Worm (Caenorhabditis elegans) whole organism, L4 larva: ENCODE measurements around the gene C30G7.4.

Experiments
- F37D6.2 ChIP-seq: sonication (generic microtip); optimal IDR thresholded peaks from 2 replicates; lab custom pipeline; 2016; ENCODE audit warnings: mild to moderate bottlenecking, missing genetic modification characterization, missing compliant biosample characterization
- R02D3.7 ChIP-seq: fragments of 150-350 bp; sonication (generic microtip); optimal IDR thresholded peaks from 3 replicates; lab custom pipeline; 2014; ENCODE audit warnings: missing biosample characterization, missing genetic modification characterization
- Y105C5A.15 ChIP-seq: fragments of 200-800 bp; sonication (Bioruptor generic); IDR thresholded peaks from 2 replicates; pipeline ENCODE4 v1.3.6; 2022; ENCODE audit warnings: missing genetic modification characterization, missing compliant biosample characterization
- Y48G9A.11 ChIP-seq: fragments of 200-800 bp; sonication (Bioruptor generic); IDR thresholded peaks from 2 replicates; pipeline ENCODE4 v1.3.6; 2022; ENCODE audit warnings: missing genetic modification reagents, missing genetic modification characterization, missing compliant biosample characterization
- Y75B8A.6 ChIP-seq: fragments of 200-800 bp; sonication (Bioruptor generic); IDR thresholded peaks from 2 replicates; pipeline ENCODE4 v1.3.6; 2022; ENCODE audit warnings: missing genetic modification reagents, missing genetic modification characterization, missing compliant biosample characterization
- ZK546.5 ChIP-seq, 2 experiments: sonication (generic microtip); optimal IDR thresholded peaks; 2 replicates each; lab custom pipeline; 2017; ENCODE audit warnings: missing biosample characterization in 2 of 2, missing genetic modification characterization in 2 of 2
- aha-1 ChIP-seq: fragments of 150-350 bp; peaks from one replicate; lab custom pipeline; 2014; ENCODE audit warnings: missing biosample characterization, missing genetic modification characterization
- ama-1 ChIP-seq: fragments of 150-350 bp; optimal IDR thresholded peaks from 2 replicates; lab custom pipeline; 2014; ENCODE audit warnings: inconsistent platforms, mixed read lengths
- ceh-20 ChIP-seq: fragments of 200-800 bp; sonication (Bioruptor generic); IDR thresholded peaks from 2 replicates; pipeline ENCODE4 v1.3.6; 2022; ENCODE audit warnings: missing genetic modification reagents, missing genetic modification characterization, missing compliant biosample characterization
- ceh-44 ChIP-seq: fragments of 200-800 bp; sonication (Bioruptor generic); IDR thresholded peaks from 2 replicates; pipeline ENCODE4 v1.3.6; 2022; ENCODE audit warnings: missing genetic modification reagents, missing genetic modification characterization, missing compliant biosample characterization
- ces-1 ChIP-seq: fragments of 150-350 bp; sonication (generic microtip); optimal IDR thresholded peaks from 4 replicates; lab custom pipeline; 2014; ENCODE audit warnings: missing biosample characterization, missing genetic modification reagents, missing genetic modification characterization
- daf-16 ChIP-seq, 3 experiments: sonication (generic microtip); optimal IDR thresholded peaks; 2 replicates each; lab custom pipeline; 2016 to 2017; ENCODE audit warnings: missing genetic modification characterization in 3 of 3, missing genetic modification reagents in 3 of 3, mild to moderate bottlenecking in 2 of 3, missing compliant biosample characterization in 2 of 3, missing biosample characterization in 1 of 3, moderate library complexity in 1 of 3
- dmd-8 ChIP-seq: fragments of 200-800 bp; sonication (Bioruptor generic); IDR thresholded peaks from 2 replicates; pipeline ENCODE4 v1.3.6; 2022; ENCODE audit warnings: missing genetic modification characterization, missing compliant biosample characterization
- dpl-1 ChIP-seq: fragments of 150-350 bp; optimal IDR thresholded peaks from 2 replicates; lab custom pipeline; 2014; ENCODE audit warnings: missing biosample characterization, missing genetic modification reagents, missing genetic modification characterization
- egl-43 ChIP-seq: fragments of 200-800 bp; sonication (Bioruptor generic); IDR thresholded peaks from 2 replicates; pipeline ENCODE4 v1.3.6; 2022; ENCODE audit warnings: missing genetic modification reagents, missing genetic modification characterization, missing compliant biosample characterization
- gei-8 ChIP-seq: fragments of 200-800 bp; sonication (Bioruptor generic); optimal IDR thresholded peaks from 2 replicates; lab custom pipeline; 2018; ENCODE audit warnings: mild to moderate bottlenecking, missing genetic modification characterization, missing compliant biosample characterization
- hlh-30 ChIP-seq: sonication (generic microtip); optimal IDR thresholded peaks from 2 replicates; lab custom pipeline; 2017; ENCODE audit warnings: antibody characterized with exemption, mild to moderate bottlenecking, missing genetic modification characterization, missing compliant biosample characterization; ENCODE audit not compliant: insufficient read depth
- lim-7 ChIP-seq: fragments of 200-800 bp; sonication (Bioruptor generic); IDR thresholded peaks from 2 replicates; pipeline ENCODE4 v1.3.6; 2022; ENCODE audit warnings: missing genetic modification characterization, missing compliant biosample characterization
- lin-39 ChIP-seq: fragments of 150-350 bp; optimal IDR thresholded peaks from 2 replicates; lab custom pipeline; 2014; ENCODE audit warnings: missing biosample characterization, missing genetic modification reagents, missing genetic modification characterization
- lir-3 ChIP-seq: sonication (generic microtip); optimal IDR thresholded peaks from 2 replicates; lab custom pipeline; 2016; ENCODE audit warnings: mild to moderate bottlenecking, missing genetic modification characterization, missing compliant biosample characterization
- madf-5 ChIP-seq, 2 experiments: fragments of 200-800 bp; sonication (Bioruptor generic); IDR thresholded peaks; 2 replicates each; pipeline ENCODE4 v1.3.6; 2022; ENCODE audit warnings: missing compliant biosample characterization in 2 of 2, missing genetic modification characterization in 2 of 2
- madf-9 ChIP-seq: fragments of 200-800 bp; sonication (Bioruptor generic); conservative IDR thresholded peaks from 2 replicates; pipeline ENCODE4 v1.3.6; 2022; ENCODE audit warnings: missing genetic modification reagents, missing genetic modification characterization, missing compliant biosample characterization
- mxl-3 ChIP-seq: fragments of 200-800 bp; sonication (Bioruptor generic); optimal IDR thresholded peaks from 2 replicates; lab custom pipeline; 2018; ENCODE audit warnings: mild to moderate bottlenecking, missing genetic modification characterization, missing compliant biosample characterization
- nhr-111 ChIP-seq: fragments of 200-800 bp; sonication (Bioruptor generic); optimal IDR thresholded peaks from 2 replicates; lab custom pipeline; 2018; ENCODE audit warnings: mild to moderate bottlenecking, missing genetic modification characterization, missing compliant biosample characterization
- nhr-76 ChIP-seq: fragments of 150-350 bp; optimal IDR thresholded peaks from 2 replicates; lab custom pipeline; 2014; ENCODE audit warnings: missing biosample characterization, missing genetic modification characterization
- php-3 ChIP-seq: fragments of 200-800 bp; sonication (Bioruptor generic); IDR thresholded peaks from 2 replicates; pipeline ENCODE4 v1.3.6; 2022; ENCODE audit warnings: missing genetic modification reagents, missing genetic modification characterization, missing compliant biosample characterization
- tag-97 ChIP-seq: fragments of 200-800 bp; sonication (Bioruptor generic); IDR thresholded peaks from 2 replicates; pipeline ENCODE4 v1.3.6; 2022; ENCODE audit warnings: missing genetic modification characterization, missing compliant biosample characterization
- unc-130 ChIP-seq: sonication (generic microtip); optimal IDR thresholded peaks from 2 replicates; lab custom pipeline; 2016; ENCODE audit warnings: missing genetic modification reagents, missing genetic modification characterization, missing compliant biosample characterization
- unc-62 ChIP-seq, 3 experiments: fragments of 150-350 bp in 1 of 3; sonication (generic microtip); optimal IDR thresholded peaks in 2 of 3; peaks in 1 of 3; 1 replicate in 1 of 3; 2 replicates in 2 of 3; lab custom pipeline; 2014 to 2017; ENCODE audit warnings: missing biosample characterization in 3 of 3, missing genetic modification characterization in 3 of 3, missing genetic modification reagents in 3 of 3, missing genotype in 1 of 3
- zfp-2 ChIP-seq: sonication (generic microtip); optimal IDR thresholded peaks from 2 replicates; lab custom pipeline; 2016; ENCODE audit warnings: mild to moderate bottlenecking, missing genetic modification characterization, missing compliant biosample characterization
- ztf-7 ChIP-seq: fragments of 150-350 bp; optimal IDR thresholded peaks from 2 replicates; lab custom pipeline; 2014; ENCODE audit warnings: missing biosample characterization, missing genetic modification characterization

C30G7.4 gene

DNA sequence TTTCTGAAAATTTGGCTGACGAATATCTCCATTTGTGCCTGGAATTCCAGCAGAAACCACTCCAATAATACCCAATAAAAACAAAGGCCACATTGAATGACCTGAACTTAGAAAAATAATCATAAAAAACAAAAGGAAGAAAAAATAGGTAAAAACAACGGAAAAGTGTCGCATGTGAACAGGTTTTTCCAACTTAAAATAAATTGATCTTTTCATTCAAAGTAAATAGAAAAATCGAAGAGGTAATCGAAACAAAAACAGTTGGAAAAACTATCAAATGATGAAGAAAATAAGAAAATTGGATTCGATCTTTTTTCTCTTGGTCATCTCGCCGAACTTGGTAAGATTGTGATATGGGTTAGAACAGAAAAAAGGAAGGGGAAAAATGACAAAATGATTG is 25.4 kb downstream of the C30G7.4 start, which contains the start of gene zmp-4:
Gene zmp-4, minus strand, starts transcription at position 101 of the 400 bp plus-strand sequence.
- TF ChIP-seq tag-97 (GFP tag; lab: Robert Waterston, UW) = no peak
- TF ChIP-seq, all 104 proteins: peak for 0

DNA sequence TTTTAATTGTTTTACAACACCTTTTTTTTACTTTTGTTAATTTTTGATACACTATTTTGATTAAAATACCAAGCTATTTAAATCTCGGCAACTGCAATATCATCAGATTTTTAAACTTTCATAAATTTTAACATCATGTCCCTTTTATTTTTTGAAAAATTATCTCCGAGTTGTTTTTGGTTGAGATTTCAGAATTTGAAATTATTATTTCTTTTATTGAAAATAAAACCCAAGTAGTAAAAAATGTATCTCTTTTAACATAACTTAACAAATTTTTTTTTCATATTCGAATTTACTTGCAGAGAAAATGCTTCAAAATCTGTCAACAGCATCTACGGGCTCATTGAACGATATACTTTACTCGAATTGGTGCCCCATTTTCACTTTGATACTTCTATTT is 31.3 kb downstream of the C30G7.4 start, which contains the start of gene H12D21.11:
Gene H12D21.11, plus strand, starts transcription at position 301 of the 400 bp plus-strand sequence.
- no peak for TF ChIP-seq aha-1 (tag; lab: Kevin White, UChicago)
- TF ChIP-seq lir-3 = no peak
- no peak for TF ChIP-seq nhr-111 (GFP tag; lab: Kevin White, UChicago)
- TF ChIP-seq dmd-8 (GFP tag; lab: Robert Waterston, UW) = no peak
- no peak for TF ChIP-seq unc-130 (GFP tag; lab: Kevin White, UChicago)
- TF ChIP-seq hlh-30 = no peak
- TF ChIP-seq lim-7 (GFP tag; lab: Robert Waterston, UW) = no peak
- no peak for TF ChIP-seq Y105C5A.15 (GFP tag; lab: Robert Waterston, UW)
- TF ChIP-seq mxl-3 (GFP tag; lab: Kevin White, UChicago) = no peak
- TF ChIP-seq madf-9 (GFP tag; lab: Robert Waterston, UW) = no peak
- no peak for TF ChIP-seq ceh-20
- TF ChIP-seq gei-8 = no peak
- no peak for TF ChIP-seq ama-1 (lab: Kevin White, UChicago)
- no peak for TF ChIP-seq F37D6.2 (tag; lab: Kevin White, UChicago)
- no peak for TF ChIP-seq ztf-7 (tag; lab: Kevin White, UChicago)
- no peak for TF ChIP-seq Y48G9A.11 (GFP tag; lab: Robert Waterston, UW)
- no peak for TF ChIP-seq lin-39 (tag; lab: Kevin White, UChicago)
- TF ChIP-seq madf-5 (GFP tag; IDR thresholded peaks at IDR 0.05; lab: Robert Waterston, UW) = no peak

DNA sequence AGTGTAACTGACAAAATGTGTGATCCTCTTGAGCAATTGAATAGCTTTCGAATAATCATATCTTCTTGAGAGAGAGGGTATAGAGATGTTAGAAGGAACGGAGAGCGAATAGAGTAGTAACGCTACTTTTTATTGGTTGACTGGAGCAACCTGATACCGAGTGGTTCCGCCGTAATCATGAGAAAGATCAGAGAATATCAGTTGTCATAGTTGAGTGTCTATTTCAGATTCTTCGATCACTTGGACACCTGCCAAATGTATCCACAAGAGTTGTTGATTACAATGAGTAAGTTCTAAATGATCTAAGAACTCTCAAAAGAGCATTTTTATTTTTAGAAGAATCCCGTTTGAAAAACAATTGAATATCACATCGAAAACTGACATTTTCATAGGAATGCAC is 36.2 kb downstream of the C30G7.4 start:
- no peak for TF ChIP-seq dpl-1 (GFP tag; lab: Kevin White, UChicago)
- no peak for TF ChIP-seq tag-97 (GFP tag; lab: Robert Waterston, UW)
- no peak for TF ChIP-seq nhr-76 (tag; lab: Kevin White, UChicago)
- peak in 1 of 2 experiments; percentile 96 for TF ChIP-seq unc-62 (GFP tag; optimal IDR thresholded peaks at IDR 0.05 in 1 of 2; lab: Kevin White, UChicago)
- no peak for TF ChIP-seq unc-62 (tag; optimal IDR thresholded peaks at IDR 0.05; lab: Kevin White, UChicago)
- no peak for TF ChIP-seq ces-1 (GFP tag; lab: Kevin White, UChicago)
- TF ChIP-seq dmd-8 (GFP tag; lab: Robert Waterston, UW) = no peak
- no peak for TF ChIP-seq egl-43 (GFP tag; lab: Robert Waterston, UW)
- no peak for TF ChIP-seq zfp-2 (tag; lab: Kevin White, UChicago)
- no peak for TF ChIP-seq madf-5 (GFP tag; IDR thresholded peaks at IDR 0.05; lab: Robert Waterston, UW)

DNA sequence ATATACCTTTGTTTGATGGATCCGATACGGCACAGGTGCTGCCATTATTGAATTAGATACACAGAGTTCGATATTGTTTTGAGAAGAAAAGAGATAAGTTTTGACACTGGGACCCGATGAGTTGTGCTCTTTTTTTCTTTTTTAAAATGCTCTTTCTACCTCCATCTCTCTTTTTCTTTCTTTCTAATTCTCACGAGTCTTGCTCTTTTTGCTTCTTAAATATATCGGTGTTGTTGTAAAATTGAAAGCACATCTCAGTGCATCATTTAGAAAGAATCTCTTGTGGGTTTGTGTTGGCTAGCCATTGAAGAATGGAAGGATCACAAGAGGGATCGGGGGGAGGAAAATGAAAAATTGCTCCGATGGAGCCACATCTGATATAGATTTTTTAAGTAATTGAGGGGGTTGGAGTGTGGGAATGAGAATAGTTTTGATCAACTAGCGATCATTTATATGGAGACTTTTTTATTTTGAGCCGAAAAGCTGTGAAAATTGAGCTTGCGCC is 37.5 kb downstream of the C30G7.4 start, which contains the start of gene H12D21.9:
Gene H12D21.9, minus strand, starts transcription at position 148 of the 505 bp plus-strand sequence.
- TF ChIP-seq aha-1 (tag; lab: Kevin White, UChicago) (peak; percentile 47), daf-16 (GFP tag; optimal IDR thresholded peaks at IDR 0.05; lab: Kevin White, UChicago) (peak in 1 of 2 experiments; percentile 11), daf-16 (tag; optimal IDR thresholded peaks at IDR 0.05; lab: Kevin White, UChicago) (no peak), php-3 (GFP tag; lab: Robert Waterston, UW) (no peak), nhr-111 (GFP tag; lab: Kevin White, UChicago) (no peak), ceh-44 (GFP tag; lab: Robert Waterston, UW) (no peak), mxl-3 (GFP tag; lab: Kevin White, UChicago) (no peak), ZK546.5 (tag; optimal IDR thresholded peaks at IDR 0.05; lab: Kevin White, UChicago) (no peak), R02D3.7 (tag; lab: Kevin White, UChicago) (no peak), egl-43 (GFP tag; lab: Robert Waterston, UW) (no peak)

DNA sequence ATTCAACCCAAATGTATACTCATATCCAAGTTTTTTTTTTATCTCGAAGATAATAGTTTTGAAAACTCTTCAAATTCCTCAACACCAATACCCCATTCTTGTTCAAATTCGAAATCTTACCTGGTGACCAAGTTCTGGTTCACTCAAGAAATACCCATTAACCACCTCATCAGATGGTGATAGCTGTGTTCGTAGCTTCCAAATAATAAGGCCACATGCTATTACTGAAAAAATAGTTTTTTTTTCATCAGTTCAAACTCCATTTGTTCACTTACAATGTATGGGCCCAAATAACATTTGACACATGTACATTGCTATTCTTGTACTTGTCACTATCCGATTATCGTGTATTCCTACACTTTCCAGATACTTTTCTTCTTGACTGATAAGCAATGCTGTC is 39.5 kb downstream of the C30G7.4 start:
- TF ChIP-seq unc-62 (GFP tag; optimal IDR thresholded peaks at IDR 0.05 in 1 of 2; lab: Kevin White, UChicago) (peak in 1 of 2 experiments; percentile 98), unc-62 (tag; optimal IDR thresholded peaks at IDR 0.05; lab: Kevin White, UChicago) (no peak), Y75B8A.6 (no peak), aha-1 (tag; lab: Kevin White, UChicago) (peak; percentile 7)
